Worm (Caenorhabditis elegans) whole organism, L1 larva: ENCODE measurements around the gene F56D2.2.

Source experiments
- C16A3.4 ChIP-seq: fragments of 150-350 bp; optimal IDR thresholded peaks from 2 replicates; lab custom pipeline; 2014; ENCODE audit warnings: missing biosample characterization, missing genetic modification characterization
- alr-1 ChIP-seq: fragments of 200-800 bp; sonication (Bioruptor generic); optimal IDR thresholded peaks from 2 replicates; lab custom pipeline; 2018; ENCODE audit warnings: borderline replicate concordance, mild to moderate bottlenecking, missing genetic modification characterization, missing compliant biosample characterization
- blmp-1 ChIP-seq: fragments of 150-350 bp; optimal IDR thresholded peaks from 2 replicates; lab custom pipeline; 2014; ENCODE audit warnings: missing biosample characterization, missing genetic modification characterization
- ceh-63 ChIP-seq: fragments of 200-800 bp; sonication (Bioruptor generic); optimal IDR thresholded peaks from 2 replicates; lab custom pipeline; 2018; ENCODE audit warnings: mild to moderate bottlenecking, missing genetic modification characterization, missing compliant biosample characterization
- ceh-82 ChIP-seq, 3 experiments: fragments of 150-350 bp in 1 of 3; sonication (generic microtip) in 2 of 3; optimal IDR thresholded peaks; 2 replicates each; lab custom pipeline; 2014 to 2017; ENCODE audit warnings: missing biosample characterization in 3 of 3, missing genetic modification characterization in 3 of 3
- dpl-1 ChIP-seq, 3 experiments: fragments of 150-350 bp in 2 of 3; sonication (generic microtip) in 1 of 3; optimal IDR thresholded peaks; 2 replicates each; lab custom pipeline; 2014 to 2017; ENCODE audit warnings: missing biosample characterization in 3 of 3, missing genetic modification characterization in 3 of 3, missing genetic modification reagents in 3 of 3
- efl-1 ChIP-seq, 4 experiments: fragments of 150-350 bp; optimal IDR thresholded peaks in 3 of 4; peaks in 1 of 4; 1 replicate in 1 of 4; 2 replicates in 3 of 4; lab custom pipeline; 2014; ENCODE audit warnings: missing biosample characterization in 2 of 4, missing genetic modification characterization in 2 of 4, missing genetic modification reagents in 2 of 4
- efl-3 ChIP-seq: fragments of 200-800 bp; sonication (Bioruptor generic); optimal IDR thresholded peaks from 2 replicates; lab custom pipeline; 2018; ENCODE audit warnings: mild to moderate bottlenecking, missing genetic modification characterization, missing compliant biosample characterization
- fkh-10 ChIP-seq: sonication (generic microtip); optimal IDR thresholded peaks from 2 replicates; lab custom pipeline; 2017; ENCODE audit warnings: missing biosample characterization, missing genetic modification reagents, missing genetic modification characterization
- fkh-4 ChIP-seq: sonication (generic microtip); optimal IDR thresholded peaks from 2 replicates; lab custom pipeline; 2016; ENCODE audit warnings: missing compliant biosample characterization, missing genetic modification characterization, borderline replicate concordance
- fos-1 ChIP-seq: fragments of 150-350 bp; optimal IDR thresholded peaks from 2 replicates; lab custom pipeline; 2014; ENCODE audit warnings: missing biosample characterization, missing genetic modification characterization
- isw-1 ChIP-seq: fragments of 200-800 bp; sonication (Bioruptor generic); IDR thresholded peaks from 2 replicates; pipeline ENCODE4 v1.3.6; 2022; ENCODE audit warnings: missing genetic modification characterization, missing compliant biosample characterization
- lin-14 ChIP-seq: fragments of 200-800 bp; sonication (Bioruptor generic); optimal IDR thresholded peaks from 2 replicates; lab custom pipeline; 2018; ENCODE audit warnings: mild to moderate bottlenecking, missing genetic modification characterization, moderate library complexity, missing compliant biosample characterization
- lin-15B ChIP-seq: fragments of 150-350 bp; sonication (generic microtip); optimal IDR thresholded peaks from 3 replicates; lab custom pipeline; 2014; ENCODE audit warnings: missing biosample characterization, missing genetic modification characterization
- lin-35 ChIP-seq, 2 experiments: fragments of 150-350 bp; optimal IDR thresholded peaks; 2 replicates each; lab custom pipeline; 2014; ENCODE audit warnings: missing biosample characterization in 2 of 2, missing genetic modification characterization in 2 of 2, missing genetic modification reagents in 2 of 2
- lsy-2 ChIP-seq, 2 experiments: fragments of 150-350 bp; optimal IDR thresholded peaks; 2 replicates each; lab custom pipeline; 2014; ENCODE audit warnings: missing biosample characterization in 2 of 2, missing genetic modification characterization in 2 of 2
- mab-9 ChIP-seq: fragments of 200-800 bp; sonication (Bioruptor generic); IDR thresholded peaks from 2 replicates; pipeline ENCODE4 v1.3.6; 2022; ENCODE audit warnings: missing genetic modification reagents, missing genetic modification characterization, missing compliant biosample characterization
- mdl-1 ChIP-seq, 2 experiments: fragments of 150-350 bp; optimal IDR thresholded peaks; 2 replicates each; lab custom pipeline; 2014 to 2017; ENCODE audit warnings: missing biosample characterization in 2 of 2, missing genetic modification characterization in 2 of 2, inconsistent platforms in 1 of 2
- mep-1 ChIP-seq: fragments of 150-350 bp; optimal IDR thresholded peaks from 2 replicates; lab custom pipeline; 2014; ENCODE audit warnings: missing biosample characterization, missing genetic modification characterization
- nhr-12 ChIP-seq: sonication (generic microtip); optimal IDR thresholded peaks from 2 replicates; lab custom pipeline; 2017; ENCODE audit warnings: missing biosample characterization, missing genetic modification characterization
- nhr-20 ChIP-seq: sonication (generic microtip); optimal IDR thresholded peaks from 2 replicates; lab custom pipeline; 2016; ENCODE audit warnings: mild to moderate bottlenecking, missing genetic modification characterization, missing compliant biosample characterization
- nhr-47 ChIP-seq: sonication (generic microtip); optimal IDR thresholded peaks from 2 replicates; lab custom pipeline; 2016; ENCODE audit warnings: mild to moderate bottlenecking, missing genetic modification characterization, moderate library complexity, missing compliant biosample characterization
- nhr-76 ChIP-seq: sonication (generic microtip); optimal IDR thresholded peaks from 2 replicates; lab custom pipeline; 2017; ENCODE audit warnings: missing biosample characterization, missing genetic modification characterization
- nhr-84 ChIP-seq: sonication (generic microtip); optimal IDR thresholded peaks from 2 replicates; lab custom pipeline; 2017; ENCODE audit warnings: missing biosample characterization, missing genetic modification characterization
- nhr-85 ChIP-seq: sonication (generic microtip); peaks from one replicate; lab custom pipeline; 2016; ENCODE audit warnings: missing genetic modification characterization, inconsistent platforms, missing compliant biosample characterization
- nhr-90 ChIP-seq: sonication (generic microtip); optimal IDR thresholded peaks from 2 replicates; lab custom pipeline; 2016; ENCODE audit warnings: mild to moderate bottlenecking, missing genetic modification characterization, missing compliant biosample characterization; ENCODE audit not compliant: poor library complexity
- pag-3 ChIP-seq: sonication (generic microtip); optimal IDR thresholded peaks from 2 replicates; lab custom pipeline; 2017; ENCODE audit warnings: missing genetic modification characterization, mild to moderate bottlenecking, missing compliant biosample characterization, antibody characterized with exemption, borderline replicate concordance; ENCODE audit not compliant: insufficient read depth
- pqm-1 ChIP-seq: sonication (generic microtip); optimal IDR thresholded peaks from 3 replicates; lab custom pipeline; 2017; ENCODE audit warnings: missing biosample characterization, missing genetic modification characterization
- rnt-1 ChIP-seq: sonication (generic microtip); optimal IDR thresholded peaks from 2 replicates; lab custom pipeline; 2016; ENCODE audit warnings: mild to moderate bottlenecking, missing genetic modification characterization, moderate library complexity, missing compliant biosample characterization
- skn-1 ChIP-seq: fragments of 150-350 bp; optimal IDR thresholded peaks from 2 replicates; lab custom pipeline; 2014; ENCODE audit warnings: missing biosample characterization, missing genetic modification characterization
- snpc-4 ChIP-seq: fragments of 150-350 bp; optimal IDR thresholded peaks from 2 replicates; lab custom pipeline; 2014; ENCODE audit warnings: missing biosample characterization, missing genetic modification characterization
- sox-4 ChIP-seq: sonication (generic microtip); optimal IDR thresholded peaks from 2 replicates; lab custom pipeline; 2016; ENCODE audit warnings: missing genetic modification characterization, missing compliant biosample characterization
- sup-37 ChIP-seq: fragments of 200-800 bp; sonication (Bioruptor generic); optimal IDR thresholded peaks from 2 replicates; lab custom pipeline; 2018; ENCODE audit warnings: mild to moderate bottlenecking, missing genetic modification characterization, missing compliant biosample characterization
- swsn-7 ChIP-seq: sonication (generic microtip); optimal IDR thresholded peaks from 2 replicates; lab custom pipeline; 2016; ENCODE audit warnings: missing genetic modification characterization, missing compliant biosample characterization
- tbx-2 ChIP-seq: sonication (generic microtip); optimal IDR thresholded peaks from 2 replicates; lab custom pipeline; 2016; ENCODE audit warnings: missing genetic modification characterization, missing compliant biosample characterization
- unc-130 ChIP-seq: fragments of 150-350 bp; optimal IDR thresholded peaks from 2 replicates; lab custom pipeline; 2017; ENCODE audit warnings: missing biosample characterization, missing genetic modification characterization, inconsistent platforms
- unc-62 ChIP-seq: fragments of 150-350 bp; optimal IDR thresholded peaks from 2 replicates; lab custom pipeline; 2014; ENCODE audit warnings: missing biosample characterization, missing genetic modification reagents, missing genetic modification characterization
- unc-98 ChIP-seq: fragments of 200-800 bp; sonication (Bioruptor generic); IDR thresholded peaks from 2 replicates; pipeline ENCODE4 v1.3.6; 2022; ENCODE audit warnings: missing genetic modification characterization, missing compliant biosample characterization
- zag-1 ChIP-seq: fragments of 150-350 bp; optimal IDR thresholded peaks from 2 replicates; lab custom pipeline; 2014; ENCODE audit warnings: missing biosample characterization, missing genetic modification characterization
- zip-4 ChIP-seq: fragments of 200-800 bp; sonication (Bioruptor generic); optimal IDR thresholded peaks from 2 replicates; lab custom pipeline; 2018; ENCODE audit warnings: mild to moderate bottlenecking, missing genetic modification characterization, moderate library complexity, missing compliant biosample characterization
- ztf-4 ChIP-seq: fragments of 150-350 bp; optimal IDR thresholded peaks from 2 replicates; lab custom pipeline; 2014; ENCODE audit warnings: missing biosample characterization, missing genetic modification characterization

F56D2.2 gene

DNA sequence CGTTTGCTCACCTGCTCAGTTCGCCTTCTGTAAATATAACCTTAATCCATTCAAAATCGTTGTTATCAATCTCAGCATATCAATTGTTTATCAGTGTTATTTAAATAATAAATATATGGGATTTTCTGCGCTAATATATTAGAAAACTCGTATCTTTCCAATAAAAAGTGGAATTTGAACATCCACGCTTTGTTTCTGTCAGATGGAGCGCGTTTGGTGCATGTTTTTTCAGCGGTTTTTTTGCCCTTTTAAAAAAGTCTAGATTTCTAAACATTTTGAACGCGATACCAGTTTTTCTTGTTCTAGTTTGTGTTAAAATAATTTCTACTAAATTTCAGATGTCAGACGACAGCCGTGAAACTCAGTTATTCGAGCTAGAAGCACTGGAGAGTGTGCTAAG, at the start of gene F56D2.2:
Gene F56D2.2 (plus strand): TSS at position 339 of the 400 bp plus-strand sequence.
- TF ChIP-seq lin-35 (GFP tag; optimal IDR thresholded peaks at IDR 0.05; lab: Kevin White, UChicago) (peak; percentile 71 to 91), nhr-84 (no peak), lsy-2 (tag; optimal IDR thresholded peaks at IDR 0.05; lab: Kevin White, UChicago) (peak in 1 of 2 experiments; percentile 64), unc-130 (no peak), dpl-1 (GFP tag; optimal IDR thresholded peaks at IDR 0.05; lab: Kevin White, UChicago) (peak; percentile 64 to 87 (median 77)), efl-3 (no peak), ztf-4 (tag; lab: Kevin White, UChicago) (no peak), efl-1 (optimal IDR thresholded peaks at IDR 0.05; lab: Kevin White, UChicago) (peak; percentile 18 to 82), efl-1 (GFP tag; optimal IDR thresholded peaks at IDR 0.05 in 1 of 2; lab: Kevin White, UChicago) (peak; percentile 86 to 98), sup-37 (no peak), snpc-4 (no peak), ceh-63 (GFP tag; lab: Kevin White, UChicago) (no peak), lin-15B (peak; percentile 31)

DNA sequence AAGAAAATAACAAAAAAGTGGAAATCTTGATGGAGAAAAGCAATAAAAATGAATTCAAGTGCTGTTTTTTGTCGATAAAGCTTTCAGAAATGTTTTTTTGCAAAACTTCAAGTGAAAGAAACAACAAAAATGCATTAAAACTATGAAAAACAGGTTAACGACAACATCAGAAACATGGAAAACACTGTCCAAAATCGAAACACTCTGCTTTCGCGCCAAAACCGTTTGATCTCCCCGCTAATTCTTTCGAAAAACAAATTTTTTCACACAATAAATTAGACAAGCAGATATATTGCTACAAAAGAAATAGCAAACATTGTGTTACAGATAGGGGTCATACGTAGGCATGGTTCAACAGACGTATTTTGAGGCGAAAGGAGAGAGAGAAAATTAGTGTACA, 45.3 kb upstream of the F56D2.2 start:
- TF ChIP-seq fkh-10 (GFP tag; lab: Kevin White, UChicago): no peak
- no peak for TF ChIP-seq mdl-1 (tag; optimal IDR thresholded peaks at IDR 0.05; lab: Kevin White, UChicago)
- TF ChIP-seq efl-3: no peak
- peak; percentile 24 for TF ChIP-seq blmp-1 (tag; lab: Kevin White, UChicago)
- no peak for TF ChIP-seq tbx-2
- TF ChIP-seq nhr-84: no peak
- TF ChIP-seq mep-1: no peak
- peak in 2 of 3 experiments; percentile 5 to 7 for TF ChIP-seq dpl-1 (GFP tag; optimal IDR thresholded peaks at IDR 0.05; lab: Kevin White, UChicago)
- TF ChIP-seq C16A3.4: no peak

DNA sequence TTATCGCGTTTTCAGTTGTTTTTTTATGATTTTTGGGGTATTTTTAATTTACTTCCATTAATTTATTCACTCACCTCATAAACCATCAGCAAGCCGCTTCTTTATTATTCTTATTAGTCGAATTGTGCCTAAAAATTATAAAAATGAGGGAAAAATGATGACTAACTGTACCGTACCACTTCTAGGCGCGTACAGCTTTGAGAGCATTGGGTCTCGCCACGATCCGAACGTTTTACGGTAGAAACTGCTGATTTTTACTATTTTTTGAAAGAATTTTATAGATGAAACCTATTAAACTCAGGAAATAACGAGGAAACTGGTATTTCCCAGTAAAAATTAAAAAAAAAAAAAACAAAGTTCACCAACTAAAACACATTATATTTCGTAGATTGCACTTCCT, 44.0 kb upstream of the F56D2.2 start, which contains the start of gene D1044.6:
Gene D1044.6 (minus strand): TSS at position 128 of the 400 bp plus-strand sequence.
- TF ChIP-seq fkh-4 (tag; lab: Kevin White, UChicago): no peak
- no peak for TF ChIP-seq alr-1 (tag; lab: Kevin White, UChicago)
- no peak for TF ChIP-seq ceh-82 (tag; optimal IDR thresholded peaks at IDR 0.05; lab: Kevin White, UChicago)
- TF ChIP-seq fkh-10 (GFP tag; lab: Kevin White, UChicago): no peak
- no peak for TF ChIP-seq fos-1 (tag; lab: Kevin White, UChicago)
- TF ChIP-seq snpc-4: no peak
- TF ChIP-seq isw-1 (GFP tag; lab: Robert Waterston, UW): no peak
- TF ChIP-seq nhr-84: no peak
- TF ChIP-seq rnt-1 (tag; lab: Kevin White, UChicago): no peak

DNA sequence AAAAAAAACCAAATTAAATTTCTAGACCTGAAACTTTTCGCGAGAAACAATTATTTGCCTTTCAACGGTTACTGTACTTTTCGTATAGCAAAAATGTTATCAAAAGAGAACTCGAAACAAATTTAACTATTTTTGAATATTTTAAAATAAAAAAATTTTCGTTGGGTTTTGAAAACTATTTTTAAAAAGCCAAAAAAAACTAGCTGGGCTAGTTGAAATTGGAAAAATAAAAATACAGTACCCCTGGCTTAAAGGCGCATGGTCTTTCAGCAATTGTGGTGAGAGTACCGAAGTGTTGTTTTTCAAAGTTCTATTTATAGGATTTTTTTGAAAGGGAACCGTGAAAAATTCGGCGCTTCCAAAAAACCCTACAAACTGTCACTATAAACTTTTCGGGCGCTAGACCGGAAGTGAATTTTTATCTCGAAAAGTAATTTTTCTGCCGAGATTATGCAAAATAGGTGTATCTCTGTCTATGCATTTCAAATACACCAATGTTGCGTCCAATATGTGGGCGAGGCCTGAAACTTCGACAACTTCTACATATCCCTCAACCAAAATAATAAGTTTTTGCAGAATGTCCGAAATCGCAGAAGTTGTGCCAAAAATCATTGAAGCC, 43.2 kb upstream of the F56D2.2 start, which contains the start of gene D1044.1:
Gene D1044.1 (plus strand): TSS at position 569 of the 619 bp plus-strand sequence.
- TF ChIP-seq nhr-90 (no peak), dpl-1 (GFP tag; optimal IDR thresholded peaks at IDR 0.05; lab: Kevin White, UChicago) (no peak), efl-1 (optimal IDR thresholded peaks at IDR 0.05; lab: Kevin White, UChicago) (no peak), efl-1 (GFP tag; optimal IDR thresholded peaks at IDR 0.05 in 1 of 2; lab: Kevin White, UChicago) (peak in 1 of 2 experiments; percentile 24), ztf-4 (tag; lab: Kevin White, UChicago) (no peak)
- TF ChIP-seq, all 84 proteins: peak for 1

- TF ChIP-seq pag-3 (tag; lab: Kevin White, UChicago): no peak
- TF ChIP-seq lin-14: peak; percentile 22
- TF ChIP-seq fos-1 (tag; lab: Kevin White, UChicago): peak; percentile 30
- TF ChIP-seq dpl-1 (GFP tag; optimal IDR thresholded peaks at IDR 0.05; lab: Kevin White, UChicago): peak in 1 of 3 experiments; percentile 9
- no peak for TF ChIP-seq zip-4 (GFP tag; lab: Kevin White, UChicago)
- TF ChIP-seq swsn-7 (tag; lab: Kevin White, UChicago): no peak
- TF ChIP-seq nhr-76 (tag; lab: Kevin White, UChicago): no peak
- TF ChIP-seq nhr-12 (tag; lab: Kevin White, UChicago): no peak
- TF ChIP-seq unc-98 (GFP tag; lab: Robert Waterston, UW): no peak
- TF ChIP-seq snpc-4: no peak
- no peak for TF ChIP-seq rnt-1 (tag; lab: Kevin White, UChicago)
- TF ChIP-seq mab-9 (GFP tag; lab: Robert Waterston, UW): no peak
- TF ChIP-seq skn-1 (tag; lab: Kevin White, UChicago): peak; percentile 29
- TF ChIP-seq nhr-85: no peak
- no peak for TF ChIP-seq unc-62 (GFP tag; lab: Kevin White, UChicago)
- no peak for TF ChIP-seq sox-4 (tag; lab: Kevin White, UChicago)
- no peak for TF ChIP-seq nhr-47 (tag; lab: Kevin White, UChicago)
- TF ChIP-seq zag-1 (tag; lab: Kevin White, UChicago): no peak
- peak; percentile 42 for TF ChIP-seq nhr-20
- TF ChIP-seq ceh-82 (tag; optimal IDR thresholded peaks at IDR 0.05; lab: Kevin White, UChicago): no peak
- TF ChIP-seq fkh-4 (tag; lab: Kevin White, UChicago): no peak
- no peak for TF ChIP-seq ztf-4 (tag; lab: Kevin White, UChicago)
- no peak for TF ChIP-seq pqm-1 (tag; lab: Kevin White, UChicago)
- TF ChIP-seq efl-3: no peak
- no peak for TF ChIP-seq nhr-84
Measured at ce11 chrIII:5546309-5546708, 40.8 kb upstream of the F56D2.2 start.
